Worm (Caenorhabditis elegans) whole organism, mixed stage, embryonic: ENCODE results near the gene toe-1.

Experiments
- blmp-1 ChIP-seq: fragments of 150-350 bp; optimal IDR thresholded peaks from 2 replicates; lab custom pipeline; 2014; ENCODE audit warnings: missing biosample characterization, missing genetic modification characterization
- ceh-39 ChIP-seq: fragments of 150-350 bp; optimal IDR thresholded peaks from 2 replicates; lab custom pipeline; 2014; ENCODE audit warnings: missing biosample characterization, missing genetic modification characterization
- flh-1 ChIP-seq: fragments of 200-800 bp; sonication (Bioruptor generic); optimal IDR thresholded peaks from 2 replicates; lab custom pipeline; 2018; ENCODE audit warnings: mild to moderate bottlenecking, missing genetic modification characterization, moderate library complexity, missing compliant biosample characterization
- hlh-1 ChIP-seq: fragments of 150-350 bp; optimal IDR thresholded peaks from 2 replicates; lab custom pipeline; 2014; ENCODE audit warnings: missing biosample characterization, missing genetic modification reagents, missing genetic modification characterization
- mls-2 ChIP-seq: sonication (generic microtip); optimal IDR thresholded peaks from 2 replicates; lab custom pipeline; 2016; ENCODE audit warnings: mild to moderate bottlenecking, missing genetic modification characterization, moderate library complexity, missing compliant biosample characterization
- nhr-12 ChIP-seq: fragments of 150-350 bp; optimal IDR thresholded peaks from 2 replicates; lab custom pipeline; 2014; ENCODE audit warnings: missing biosample characterization, missing genetic modification characterization
- nhr-2 ChIP-seq: fragments of 150-350 bp; optimal IDR thresholded peaks from 2 replicates; lab custom pipeline; 2014; ENCODE audit warnings: missing biosample characterization, missing genetic modification characterization
- nhr-237 ChIP-seq: fragments of 150-350 bp; optimal IDR thresholded peaks from 2 replicates; lab custom pipeline; 2014; ENCODE audit warnings: missing biosample characterization, missing genetic modification characterization
- nhr-76 ChIP-seq: sonication (generic microtip); optimal IDR thresholded peaks from 2 replicates; lab custom pipeline; 2017; ENCODE audit warnings: missing biosample characterization, missing genetic modification characterization
- pha-4 ChIP-seq: fragments of 150-350 bp; optimal IDR thresholded peaks from 2 replicates; lab custom pipeline; 2018; ENCODE audit warnings: missing biosample characterization, missing genetic modification reagents, missing genetic modification characterization
- tbx-8 ChIP-seq: fragments of 200-800 bp; sonication (Bioruptor generic); optimal IDR thresholded peaks from 2 replicates; lab custom pipeline; 2018; ENCODE audit warnings: mild to moderate bottlenecking, missing genetic modification characterization, moderate library complexity, missing compliant biosample characterization
- unc-39 ChIP-seq: fragments of 150-350 bp; optimal IDR thresholded peaks from 2 replicates; lab custom pipeline; 2014; ENCODE audit warnings: missing biosample characterization, missing genetic modification characterization
- unc-62 ChIP-seq: fragments of 150-350 bp; optimal IDR thresholded peaks from 2 replicates; lab custom pipeline; 2014; ENCODE audit warnings: missing biosample characterization, missing genetic modification reagents, missing genetic modification characterization

ce11 chrII:4460851-4461250 lies 35.9 kb downstream of the toe-1 start, which contains the start of the genes T12C9.7 and vps-18:
- TF ChIP-seq nhr-76 (tag; lab: Kevin White, UChicago) (no peak), unc-62 (GFP tag; lab: Kevin White, UChicago) (no peak), mls-2 (no peak), pha-4 (tag; lab: Kevin White, UChicago) (no peak), hlh-1 (tag; lab: Kevin White, UChicago) (no peak), unc-39 (tag; lab: Kevin White, UChicago) (no peak), nhr-12 (tag; lab: Kevin White, UChicago) (no peak), flh-1 (GFP tag; lab: Kevin White, UChicago) (no peak), nhr-237 (tag; lab: Kevin White, UChicago) (no peak), blmp-1 (tag; lab: Kevin White, UChicago) (no peak), nhr-2 (no peak), ceh-39 (no peak), tbx-8 (GFP tag; lab: Kevin White, UChicago) (no peak)
